Fruit fly (Drosophila melanogaster) whole organism, wandering third instar larva: ENCODE data around the gene Argl.
A peak's percentile ranks its signal among the peaks of the same experiment; 100 is the strongest.

ENCODE experiments used
- Abd-B ChIP-seq: fragments of >200 bp; optimal IDR thresholded peaks from 2 replicates; lab custom pipeline; 2017; ENCODE audit warnings: missing biosample characterization, missing genetic modification characterization
- CG32264 ChIP-seq: fragments of 200-800 bp; sonication (Bioruptor generic); optimal IDR thresholded peaks from 2 replicates; lab custom pipeline; 2016; ENCODE audit warnings: missing biosample characterization, missing genetic modification characterization
- CG9705 ChIP-seq: fragments of 200-800 bp; sonication (Bioruptor generic); optimal IDR thresholded peaks from 2 replicates; lab custom pipeline; 2018; ENCODE audit warnings: missing biosample characterization, mild to moderate bottlenecking, missing genetic modification characterization
- CrebA ChIP-seq: fragments of 200-800 bp; sonication (Bioruptor generic); optimal IDR thresholded peaks from 2 replicates; lab custom pipeline; 2016; ENCODE audit warnings: missing biosample characterization, mild to moderate bottlenecking, missing genetic modification characterization, borderline replicate concordance
- Dfd ChIP-seq: fragments of >200 bp; optimal IDR thresholded peaks from 2 replicates; lab custom pipeline; 2017; ENCODE audit warnings: missing biosample characterization, missing genetic modification characterization
- Dif ChIP-seq: fragments of 200-275, 200-300 bp; sonication (Bioruptor generic); optimal IDR thresholded peaks from 2 replicates; lab custom pipeline; 2018; ENCODE audit warnings: missing biosample characterization, missing genetic modification characterization; ENCODE audit not compliant: partially characterized antibody
- GATAd ChIP-seq: sonication (Bioruptor generic); optimal IDR thresholded peaks from 2 replicates; lab custom pipeline; 2016; ENCODE audit warnings: missing biosample characterization, missing genetic modification characterization
- HLH106 ChIP-seq: fragments of 200-800 bp; optimal IDR thresholded peaks from 3 replicates; lab custom pipeline; 2019; ENCODE audit warnings: missing biosample characterization, mild to moderate bottlenecking, missing genetic modification characterization, moderate library complexity
- Hnf4 ChIP-seq: fragments of 200-800 bp; sonication (Bioruptor generic); optimal IDR thresholded peaks from 2 replicates; lab custom pipeline; 2016; ENCODE audit warnings: missing biosample characterization, mild to moderate bottlenecking, missing genetic modification characterization
- Hr78 ChIP-seq: fragments of >200 bp; optimal IDR thresholded peaks from 2 replicates; lab custom pipeline; 2017; ENCODE audit warnings: missing biosample characterization, missing genetic modification characterization
- Hr83 ChIP-seq: fragments of 200-300 bp; sonication (Bioruptor generic); optimal IDR thresholded peaks from 2 replicates; lab custom pipeline; 2016; ENCODE audit warnings: missing biosample characterization, mild to moderate bottlenecking, missing genetic modification characterization, moderate library complexity; ENCODE audit not compliant: poor library complexity, severe bottlenecking
- Jra ChIP-seq: sonication (Bioruptor generic); optimal IDR thresholded peaks from 2 replicates; lab custom pipeline; 2016; ENCODE audit warnings: missing biosample characterization, missing genetic modification characterization
- Mio ChIP-seq: sonication (Bioruptor generic); optimal IDR thresholded peaks from 2 replicates; lab custom pipeline; 2016; ENCODE audit warnings: missing biosample characterization, missing genetic modification characterization
- N ChIP-seq: fragments of >200 bp; optimal IDR thresholded peaks from 2 replicates; lab custom pipeline; 2018; ENCODE audit warnings: missing biosample characterization, missing external identifiers, missing genetic modification characterization
- OdsH ChIP-seq: fragments of 200-800 bp; sonication (Bioruptor generic); optimal IDR thresholded peaks from 2 replicates; lab custom pipeline; 2016; ENCODE audit warnings: missing biosample characterization, mild to moderate bottlenecking, missing genetic modification characterization
- Rel ChIP-seq, 2 experiments: fragments of 200-800 bp; sonication (Bioruptor generic) in 1 of 2; optimal IDR thresholded peaks; 2 replicates in 1 of 2; 3 replicates in 1 of 2; lab custom pipeline; 2016 to 2019; ENCODE audit warnings: mild to moderate bottlenecking in 2 of 2, missing biosample characterization in 2 of 2, missing genetic modification characterization in 2 of 2, moderate library complexity in 1 of 2
- Sp1 ChIP-seq: fragments of 200-800 bp; sonication (Bioruptor generic); optimal IDR thresholded peaks from 3 replicates; lab custom pipeline; 2019; ENCODE audit warnings: missing biosample characterization, mild to moderate bottlenecking, missing genetic modification characterization, moderate library complexity
- Vsx2 ChIP-seq: fragments of 200-300, 225-300 bp; sonication (Bioruptor generic); optimal IDR thresholded peaks from 2 replicates; lab custom pipeline; 2018; ENCODE audit warnings: missing biosample characterization, missing genetic modification characterization; ENCODE audit not compliant: partially characterized antibody
- br ChIP-seq: fragments of 200-800 bp; sonication (Bioruptor generic); optimal IDR thresholded peaks from 2 replicates; lab custom pipeline; 2016; ENCODE audit warnings: missing biosample characterization, missing genetic modification characterization
- brk ChIP-seq: fragments of 200-800 bp; sonication (Bioruptor generic); optimal IDR thresholded peaks from 2 replicates; lab custom pipeline; 2016; ENCODE audit warnings: missing biosample characterization, mild to moderate bottlenecking, missing genetic modification characterization
- dl ChIP-seq, 2 experiments: fragments of 175-275, 200-275 bp in 1 of 2; fragments of 200-275 bp in 1 of 2; sonication (Bioruptor generic); optimal IDR thresholded peaks; lab custom pipeline; 2018; ENCODE audit warnings: mild to moderate bottlenecking in 2 of 2, missing biosample characterization in 2 of 2, missing genetic modification characterization in 2 of 2, moderate library complexity in 2 of 2; ENCODE audit not compliant: partially characterized antibody in 2 of 2, insufficient read depth in 1 of 2
- dmrt93B ChIP-seq: fragments of 200-800 bp; sonication (Bioruptor generic); optimal IDR thresholded peaks from 2 replicates; lab custom pipeline; 2018; ENCODE audit warnings: missing biosample characterization, mild to moderate bottlenecking, missing genetic modification characterization
- dsf ChIP-seq: sonication (Bioruptor generic); optimal IDR thresholded peaks from 2 replicates; lab custom pipeline; 2016; ENCODE audit warnings: missing biosample characterization, missing genetic modification characterization, borderline replicate concordance
- ey ChIP-seq: fragments of 200-800 bp; sonication (Bioruptor generic); optimal IDR thresholded peaks from 2 replicates; lab custom pipeline; 2016; ENCODE audit warnings: missing biosample characterization, missing genetic modification characterization
- foxo ChIP-seq, 2 experiments: fragments of 200-800 bp; sonication (Bioruptor generic); optimal IDR thresholded peaks; 2 replicates in 1 of 2; 3 replicates in 1 of 2; lab custom pipeline; 2016 to 2017; ENCODE audit warnings: missing biosample characterization in 2 of 2, missing genetic modification characterization in 2 of 2
- fru ChIP-seq: fragments of 200-800 bp; sonication (Bioruptor generic); optimal IDR thresholded peaks from 3 replicates; lab custom pipeline; 2016; ENCODE audit warnings: missing biosample characterization, mild to moderate bottlenecking, missing genetic modification characterization
- h ChIP-seq: fragments of 200-800 bp; sonication (Bioruptor generic); optimal IDR thresholded peaks from 3 replicates; lab custom pipeline; 2016; ENCODE audit warnings: missing biosample characterization, mild to moderate bottlenecking, missing genetic modification characterization
- jim ChIP-seq: fragments of 175-275, 200-325 bp; sonication (Bioruptor generic); optimal IDR thresholded peaks from 2 replicates; lab custom pipeline; 2016; ENCODE audit warnings: missing biosample characterization, mild to moderate bottlenecking, missing genetic modification characterization
- lola ChIP-seq: fragments of >200 bp; optimal IDR thresholded peaks from 2 replicates; lab custom pipeline; 2017; ENCODE audit warnings: missing biosample characterization, missing genetic modification characterization
- pan ChIP-seq: fragments of >200 bp; optimal IDR thresholded peaks from 2 replicates; lab custom pipeline; 2017
- psq ChIP-seq: fragments of 200-800 bp; sonication (Bioruptor generic); optimal IDR thresholded peaks from 3 replicates; lab custom pipeline; 2017; ENCODE audit warnings: missing biosample characterization, mild to moderate bottlenecking, missing genetic modification characterization, moderate library complexity
- rgr ChIP-seq: fragments of 200-800 bp; sonication (Bioruptor generic); optimal IDR thresholded peaks from 3 replicates; lab custom pipeline; 2016; ENCODE audit warnings: missing biosample characterization, mild to moderate bottlenecking, missing genetic modification characterization
- sage ChIP-seq: fragments of 200-800 bp; sonication (Bioruptor generic); optimal IDR thresholded peaks from 2 replicates; lab custom pipeline; 2016; ENCODE audit warnings: missing biosample characterization, mild to moderate bottlenecking, missing genetic modification characterization
- sv ChIP-seq: fragments of 200-800 bp; sonication (Bioruptor generic); optimal IDR thresholded peaks from 3 replicates; lab custom pipeline; 2016; ENCODE audit warnings: missing biosample characterization, missing genetic modification characterization
- tai ChIP-seq: sonication (Bioruptor generic); optimal IDR thresholded peaks from 2 replicates; lab custom pipeline; 2016; ENCODE audit warnings: missing biosample characterization, missing genetic modification characterization
- woc ChIP-seq: sonication (Bioruptor generic); optimal IDR thresholded peaks from 2 replicates; lab custom pipeline; 2016; ENCODE audit warnings: missing biosample characterization, mild to moderate bottlenecking, missing genetic modification characterization

The Argl gene

DNA sequence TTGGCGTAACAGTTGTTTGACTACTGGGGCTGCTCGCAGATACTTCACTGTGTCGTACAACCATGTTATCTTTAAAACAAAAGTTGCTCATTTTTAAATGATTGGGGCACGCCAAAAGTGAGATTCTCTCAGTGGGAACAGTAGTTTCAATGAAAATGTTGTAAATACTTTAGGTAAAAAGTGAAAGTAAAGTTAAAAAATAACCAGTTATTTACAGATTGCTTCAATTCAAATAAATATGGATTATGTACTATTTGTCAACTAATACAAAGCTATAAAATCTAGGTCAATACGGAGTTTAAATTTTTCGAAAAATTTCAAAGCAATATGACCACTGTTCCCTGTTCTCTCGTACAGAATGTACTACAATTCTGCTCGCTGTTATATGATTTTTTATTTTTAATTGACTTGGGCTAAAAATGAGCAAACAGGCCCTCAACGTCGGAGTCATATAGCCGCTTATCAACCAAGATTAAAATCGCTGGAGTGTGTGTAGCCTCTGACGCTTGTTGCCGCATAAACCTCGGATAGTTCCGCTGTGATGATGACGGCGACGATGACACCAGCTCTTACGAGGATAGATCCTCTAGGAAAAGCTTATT is at the start of gene Argl:
Gene Argl (minus strand): TSS at position 370 of the 602 bp plus-strand sequence.
- TF ChIP-seq Dif (GFP tag; lab: Kevin White, UChicago) (no peak), rgr (GFP tag; lab: Kevin White, UChicago) (peak; percentile 24), HLH106 (tag; lab: Kevin White, UChicago) (no peak), h (GFP tag; lab: Kevin White, UChicago) (peak; percentile 21), CrebA (GFP tag; lab: Kevin White, UChicago) (no peak), sv (GFP tag; lab: Kevin White, UChicago) (no peak), N (GFP tag; lab: Kevin White, UChicago) (no peak), lola (GFP tag; lab: Kevin White, UChicago) (no peak), Sp1 (peak; percentile 6), foxo (GFP tag; optimal IDR thresholded peaks at IDR 0.05; lab: Kevin White, UChicago) (peak in 1 of 2 experiments; percentile 49), Hr83 (no peak), Abd-B (GFP tag; lab: Kevin White, UChicago) (no peak), brk (GFP tag; lab: Kevin White, UChicago) (peak; percentile 3), pan (lab: Kevin White, UChicago) (no peak), Rel (GFP tag; optimal IDR thresholded peaks at IDR 0.05; lab: Kevin White, UChicago) (no peak), Rel (tag; optimal IDR thresholded peaks at IDR 0.05; lab: Kevin White, UChicago) (no peak), CG9705 (GFP tag; lab: Kevin White, UChicago) (no peak), fru (GFP tag; lab: Kevin White, UChicago) (peak; percentile 65), OdsH (GFP tag; lab: Kevin White, UChicago) (peak; percentile 13), Mio (GFP tag; lab: Kevin White, UChicago) (no peak), br (GFP tag; lab: Kevin White, UChicago) (no peak), GATAd (GFP tag; lab: Kevin White, UChicago) (no peak), tai (GFP tag; lab: Kevin White, UChicago) (no peak), psq (GFP tag; lab: Kevin White, UChicago) (no peak), dl (GFP tag; optimal IDR thresholded peaks at IDR 0.05; lab: Kevin White, UChicago; ENCODE audit: insufficient read depth in 1 of 2, partially characterized antibody in 2 of 2) (no peak), Hnf4 (GFP tag; lab: Kevin White, UChicago) (peak; percentile 8), sage (GFP tag; lab: Kevin White, UChicago) (no peak)

DNA sequence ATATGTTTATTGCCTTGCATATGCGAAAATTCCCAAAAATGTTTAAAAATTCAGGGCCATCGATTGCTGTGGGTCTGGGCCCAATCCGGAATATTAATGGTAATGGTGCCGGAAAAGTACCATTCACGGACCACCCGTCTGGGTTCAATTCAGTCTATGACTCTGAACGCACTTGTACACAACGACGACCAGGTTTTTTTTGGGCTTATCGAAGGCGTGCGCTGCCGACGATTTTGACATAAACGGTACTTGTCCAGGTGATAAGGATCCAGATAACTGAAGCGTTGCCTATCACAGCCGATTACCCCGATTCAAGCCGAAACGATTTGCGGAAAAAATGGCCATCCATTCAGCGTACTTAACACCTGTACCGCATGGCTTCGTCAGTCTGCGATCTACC is 49.7 kb upstream of the Argl start, which contains the start of gene CG9555:
Gene CG9555 (plus strand): TSS at position 153 of the 400 bp plus-strand sequence.
- no peak for TF ChIP-seq tai (GFP tag; lab: Kevin White, UChicago)
- TF ChIP-seq Rel (GFP tag; optimal IDR thresholded peaks at IDR 0.05; lab: Kevin White, UChicago): no peak
- peak; percentile 86 for TF ChIP-seq Rel (tag; optimal IDR thresholded peaks at IDR 0.05; lab: Kevin White, UChicago)
- TF ChIP-seq h (GFP tag; lab: Kevin White, UChicago): peak; percentile 92

DNA sequence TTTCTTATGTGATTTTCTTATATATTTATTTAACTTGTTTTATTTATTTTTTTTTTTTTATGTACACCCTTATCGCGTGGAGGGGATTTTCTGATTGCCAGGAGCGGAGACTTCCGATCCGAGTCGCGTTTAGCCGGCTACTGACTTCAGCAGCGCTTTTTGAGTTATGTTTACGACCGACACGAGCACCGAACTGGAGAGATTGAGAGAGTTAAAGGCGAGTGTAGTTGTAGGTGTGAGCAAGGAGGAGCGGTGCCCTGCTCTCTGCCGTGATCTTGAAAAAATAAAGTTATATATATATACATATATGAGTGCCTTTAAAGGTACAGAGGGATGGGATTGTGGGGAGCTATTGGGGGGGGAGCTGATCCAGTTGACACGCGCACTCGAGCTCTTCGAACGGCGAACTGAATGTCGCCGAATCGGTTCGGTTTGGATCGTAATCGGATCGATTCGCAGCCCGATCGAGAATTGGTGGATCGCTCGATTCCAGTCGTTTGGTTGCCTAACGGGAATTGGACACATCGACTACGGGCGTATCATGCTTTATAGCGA is 47.2 kb upstream of the Argl start, which contains the start of gene rost:
Gene rost (minus strand): TSS at position 503 of the 555 bp plus-strand sequence.
- peak; percentile 8 for TF ChIP-seq rgr (GFP tag; lab: Kevin White, UChicago)
- no peak for TF ChIP-seq Abd-B (GFP tag; lab: Kevin White, UChicago)
- TF ChIP-seq Sp1: peak; percentile 32
- no peak for TF ChIP-seq dmrt93B (GFP tag; lab: Kevin White, UChicago)
- TF ChIP-seq HLH106 (tag; lab: Kevin White, UChicago): peak; percentile 1
- no peak for TF ChIP-seq ey (GFP tag; lab: Kevin White, UChicago)
- TF ChIP-seq fru (GFP tag; lab: Kevin White, UChicago): peak; percentile 26
- TF ChIP-seq GATAd (GFP tag; lab: Kevin White, UChicago): no peak
- no peak for TF ChIP-seq tai (GFP tag; lab: Kevin White, UChicago)
- peak; percentile 63 for TF ChIP-seq h (GFP tag; lab: Kevin White, UChicago)
- TF ChIP-seq dsf (GFP tag; lab: Kevin White, UChicago): no peak
- TF ChIP-seq pan (lab: Kevin White, UChicago): no peak
- no peak for TF ChIP-seq Jra (GFP tag; lab: Kevin White, UChicago)
- TF ChIP-seq sage (GFP tag; lab: Kevin White, UChicago): no peak
- no peak for TF ChIP-seq N (GFP tag; lab: Kevin White, UChicago)
- TF ChIP-seq Hr78 (GFP tag; lab: Kevin White, UChicago): no peak
- TF ChIP-seq br (GFP tag; lab: Kevin White, UChicago): no peak
- TF ChIP-seq Hnf4 (GFP tag; lab: Kevin White, UChicago): peak; percentile 44
- no peak for TF ChIP-seq Hr83
- TF ChIP-seq lola (GFP tag; lab: Kevin White, UChicago): no peak
- peak; percentile 55 for TF ChIP-seq jim (GFP tag; lab: Kevin White, UChicago)
- TF ChIP-seq Mio (GFP tag; lab: Kevin White, UChicago): no peak
- TF ChIP-seq Vsx2: peak; percentile 25
- no peak for TF ChIP-seq sv (GFP tag; lab: Kevin White, UChicago)
- TF ChIP-seq OdsH (GFP tag; lab: Kevin White, UChicago): no peak
- peak in 1 of 2 experiments; percentile 68 for TF ChIP-seq dl (GFP tag; optimal IDR thresholded peaks at IDR 0.05; lab: Kevin White, UChicago; ENCODE audit: insufficient read depth in 1 of 2, partially characterized antibody in 2 of 2)
- peak; percentile 56 for TF ChIP-seq CrebA (GFP tag; lab: Kevin White, UChicago)
- TF ChIP-seq woc (GFP tag; lab: Kevin White, UChicago): no peak
- TF ChIP-seq Dfd (GFP tag; lab: Kevin White, UChicago): no peak
- no peak for TF ChIP-seq Rel (GFP tag; optimal IDR thresholded peaks at IDR 0.05; lab: Kevin White, UChicago)
- TF ChIP-seq Rel (tag; optimal IDR thresholded peaks at IDR 0.05; lab: Kevin White, UChicago): peak; percentile 88
- TF ChIP-seq CG32264 (GFP tag; lab: Kevin White, UChicago): no peak
- TF ChIP-seq CG9705 (GFP tag; lab: Kevin White, UChicago): no peak
- TF ChIP-seq Dif (GFP tag; lab: Kevin White, UChicago): peak; percentile 67
